Fruit fly (Drosophila melanogaster) whole organism, embryonic: ENCODE results near the gene PAPLA1.
A peak's percentile ranks its signal among the peaks of the same experiment; 100 is the strongest.

ENCODE experiments used
- Ada2b ChIP-seq: fragments of 200-800 bp; sonication (Bioruptor generic); IDR thresholded peaks from 2 replicates; pipeline ENCODE4 v1.3.6; 2022; ENCODE audit warnings: missing biosample characterization, missing genetic modification characterization
- Atf6 ChIP-seq: fragments of 200-800 bp; sonication (Bioruptor generic); IDR thresholded peaks from 2 replicates; pipeline ENCODE4 v1.3.6; 2022; ENCODE audit warnings: missing biosample characterization, missing genetic modification characterization
- B-H1 ChIP-seq: fragments of 200-800 bp; sonication (Bioruptor generic); IDR thresholded peaks from 3 replicates; pipeline ENCODE4 v1.3.6; 2022; ENCODE audit warnings: missing biosample characterization, missing genetic modification characterization
- Blimp-1 ChIP-seq: fragments of 200-800 bp; sonication (Bioruptor generic); optimal IDR thresholded peaks from 3 replicates; lab custom pipeline; 2018; ENCODE audit warnings: missing biosample characterization, missing genetic modification characterization, mild to moderate bottlenecking, moderate library complexity, missing genetic modification reagents
- CG11085 ChIP-seq: fragments of 200-800 bp; sonication (Bioruptor generic); IDR thresholded peaks from 2 replicates; pipeline ENCODE4 v1.3.6; 2022; ENCODE audit warnings: missing biosample characterization, missing genetic modification characterization
- CG12391 ChIP-seq: fragments of 200-800 bp; sonication (Bioruptor generic); optimal IDR thresholded peaks from 3 replicates; lab custom pipeline; 2018; ENCODE audit warnings: missing biosample characterization, mild to moderate bottlenecking, missing genetic modification characterization, moderate library complexity
- CG13296 ChIP-seq: fragments of 200-800 bp; sonication (Bioruptor generic); optimal IDR thresholded peaks from 3 replicates; lab custom pipeline; 2018; ENCODE audit warnings: missing biosample characterization, mild to moderate bottlenecking, missing genetic modification characterization
- CG13894 ChIP-seq: fragments of 200-800 bp; sonication (Bioruptor generic); optimal IDR thresholded peaks from 3 replicates; lab custom pipeline; 2018; ENCODE audit warnings: missing biosample characterization, mild to moderate bottlenecking, missing genetic modification characterization, moderate library complexity
- CG14014 ChIP-seq: fragments of 200-800 bp; sonication (Bioruptor generic); IDR thresholded peaks from 2 replicates; pipeline ENCODE4 v1.3.6; 2022; ENCODE audit warnings: missing biosample characterization, missing genetic modification characterization
- CG14667 ChIP-seq: fragments of 200-800 bp; sonication (Bioruptor generic); IDR thresholded peaks from 2 replicates; pipeline ENCODE4 v1.3.6; 2022; ENCODE audit warnings: missing biosample characterization, missing genetic modification characterization
- CG1602 ChIP-seq: fragments of 200-800 bp; sonication (Bioruptor generic); optimal IDR thresholded peaks from 3 replicates; lab custom pipeline; 2016; ENCODE audit warnings: missing biosample characterization, missing genetic modification characterization
- CG1603 ChIP-seq: fragments of 200-800 bp; sonication (Bioruptor generic); optimal IDR thresholded peaks from 2 replicates; lab custom pipeline; 2019; ENCODE audit warnings: missing biosample characterization, mild to moderate bottlenecking, missing genetic modification characterization, moderate library complexity
- CG16815 ChIP-seq: fragments of 200-800 bp; sonication (Bioruptor generic); optimal IDR thresholded peaks from 3 replicates; lab custom pipeline; 2017; ENCODE audit warnings: missing biosample characterization, mild to moderate bottlenecking, missing genetic modification characterization
- CG17359 ChIP-seq: fragments of 200-800 bp; sonication (Bioruptor generic); optimal IDR thresholded peaks from 3 replicates; lab custom pipeline; 2018; ENCODE audit warnings: missing biosample characterization, mild to moderate bottlenecking, missing genetic modification characterization, moderate library complexity
- CG17802 ChIP-seq: fragments of 200-800 bp; sonication (Bioruptor generic); optimal IDR thresholded peaks from 2 replicates; lab custom pipeline; 2018; ENCODE audit warnings: missing biosample characterization, mild to moderate bottlenecking, missing genetic modification characterization, moderate library complexity
- CG18262 ChIP-seq: fragments of 200-800 bp; optimal IDR thresholded peaks from 3 replicates; lab custom pipeline; 2019; ENCODE audit warnings: missing biosample characterization, mild to moderate bottlenecking, missing genetic modification characterization, moderate library complexity
- CG2120 ChIP-seq: fragments of 200-800 bp; sonication (Bioruptor generic); optimal IDR thresholded peaks from 3 replicates; lab custom pipeline; 2016; ENCODE audit warnings: missing biosample characterization, missing genetic modification characterization
- CG2199 ChIP-seq: fragments of 200-800 bp; sonication (Bioruptor generic); IDR thresholded peaks from 3 replicates; pipeline ENCODE4 v1.3.6; 2022; ENCODE audit warnings: missing biosample characterization, missing genetic modification characterization
- CG2875 ChIP-seq: fragments of 200-800 bp; sonication (Bioruptor generic); optimal IDR thresholded peaks from 2 replicates; lab custom pipeline; 2017; ENCODE audit warnings: missing biosample characterization, mild to moderate bottlenecking, missing genetic modification characterization, missing genetic modification reagents
- CG30020 ChIP-seq: fragments of 200-800 bp; optimal IDR thresholded peaks from 2 replicates; lab custom pipeline; 2019; ENCODE audit warnings: missing biosample characterization, mild to moderate bottlenecking, missing genetic modification characterization, moderate library complexity
- CG7745 ChIP-seq: fragments of 200-800 bp; sonication (Bioruptor generic); optimal IDR thresholded peaks from 2 replicates; lab custom pipeline; 2018; ENCODE audit warnings: missing biosample characterization, mild to moderate bottlenecking, missing genetic modification characterization, moderate library complexity
- CG9797 ChIP-seq: fragments of 200-800 bp; sonication (Bioruptor generic); optimal IDR thresholded peaks from 3 replicates; lab custom pipeline; 2018; ENCODE audit warnings: missing biosample characterization, mild to moderate bottlenecking, missing genetic modification characterization
- H2.0 ChIP-seq: fragments of 200-800 bp; sonication (Bioruptor generic); IDR thresholded peaks from 2 replicates; pipeline ENCODE4 v1.3.6; 2022; ENCODE audit warnings: missing biosample characterization, missing genetic modification characterization
- Hey ChIP-seq: fragments of 200-800 bp; sonication (Bioruptor generic); optimal IDR thresholded peaks from 3 replicates; lab custom pipeline; 2018; ENCODE audit warnings: missing biosample characterization, mild to moderate bottlenecking, missing genetic modification characterization
- Ptx1 ChIP-seq: fragments of 200-800 bp; sonication (Bioruptor generic); IDR thresholded peaks from 2 replicates; pipeline ENCODE4 v1.3.6; 2022; ENCODE audit warnings: missing biosample characterization, missing genetic modification characterization
- Sry-δ ChIP-seq: fragments of 200-800 bp; sonication (Bioruptor generic); optimal IDR thresholded peaks from 2 replicates; lab custom pipeline; 2016; ENCODE audit warnings: missing biosample characterization, missing genetic modification characterization
- Stat92E ChIP-seq, 3 experiments: fragments of >200 bp in 2 of 3; fragments of 200-800 bp in 1 of 3; sonication (Bioruptor generic) in 1 of 3; optimal IDR thresholded peaks; 2 replicates each; lab custom pipeline; 2017 to 2019; ENCODE audit warnings: missing biosample characterization in 3 of 3, missing genetic modification characterization in 3 of 3, mild to moderate bottlenecking in 1 of 3, moderate library complexity in 1 of 3
- YL-1 ChIP-seq: fragments of 200-800 bp; sonication (Bioruptor generic); optimal IDR thresholded peaks from 3 replicates; lab custom pipeline; 2017; ENCODE audit warnings: missing biosample characterization, mild to moderate bottlenecking, missing genetic modification characterization
- bsh ChIP-seq, 2 experiments: fragments of 200-800 bp; sonication (Bioruptor generic); optimal IDR thresholded peaks; 2 replicates each; lab custom pipeline; 2017 to 2018; ENCODE audit warnings: mild to moderate bottlenecking in 2 of 2, missing biosample characterization in 2 of 2, missing genetic modification characterization in 2 of 2, moderate library complexity in 1 of 2
- cas ChIP-seq: fragments of 200-800 bp; sonication (Bioruptor generic); IDR thresholded peaks from 2 replicates; pipeline ENCODE4 v1.3.6; 2022; ENCODE audit warnings: missing biosample characterization, missing genetic modification characterization
- chif ChIP-seq, 2 experiments: fragments of 200-800 bp; sonication (Bioruptor generic); optimal IDR thresholded peaks; 3 replicates each; lab custom pipeline; 2016; ENCODE audit warnings: missing biosample characterization in 2 of 2, missing genetic modification characterization in 2 of 2
- dmrt11E ChIP-seq: fragments of 200-800 bp; sonication (Bioruptor generic); optimal IDR thresholded peaks from 3 replicates; lab custom pipeline; 2018; ENCODE audit warnings: missing biosample characterization, mild to moderate bottlenecking, missing genetic modification characterization, moderate library complexity
- fd64A ChIP-seq: fragments of 200-800 bp; sonication (Bioruptor generic); optimal IDR thresholded peaks from 3 replicates; lab custom pipeline; 2018; ENCODE audit warnings: missing biosample characterization, mild to moderate bottlenecking, missing genetic modification characterization
- gcm2 ChIP-seq: fragments of 200-800 bp; sonication (Bioruptor generic); optimal IDR thresholded peaks from 2 replicates; lab custom pipeline; 2016; ENCODE audit warnings: missing biosample characterization, missing genetic modification characterization
- hbn ChIP-seq: fragments of 200-800 bp; sonication (Bioruptor generic); IDR thresholded peaks from 2 replicates; pipeline ENCODE4 v1.3.6; 2022; ENCODE audit warnings: missing biosample characterization, missing genetic modification characterization; ENCODE audit not compliant: partially characterized antibody
- jigr1 ChIP-seq: fragments of 200-800 bp; sonication (Bioruptor generic); IDR thresholded peaks from 3 replicates; pipeline ENCODE4 v1.3.6; 2022; ENCODE audit warnings: missing biosample characterization, missing genetic modification characterization
- ken ChIP-seq: fragments of 200-800 bp; sonication (Bioruptor generic); IDR thresholded peaks from 3 replicates; pipeline ENCODE4 v1.3.6; 2022; ENCODE audit warnings: missing biosample characterization, missing genetic modification characterization
- kni ChIP-seq: fragments of 200-800 bp; sonication (Bioruptor generic); optimal IDR thresholded peaks from 3 replicates; lab custom pipeline; 2017; ENCODE audit warnings: mild to moderate bottlenecking, missing biosample characterization, missing genetic modification reagents, missing genetic modification characterization
- lola ChIP-seq, 3 experiments: fragments of >200 bp in 2 of 3; fragments of 200-800 bp in 1 of 3; sonication (Bioruptor generic) in 1 of 3; optimal IDR thresholded peaks; 2 replicates each; lab custom pipeline; 2017 to 2019; ENCODE audit warnings: missing biosample characterization in 3 of 3, missing genetic modification characterization in 3 of 3, mild to moderate bottlenecking in 1 of 3, moderate library complexity in 1 of 3
- nmo ChIP-seq: fragments of 200-800 bp; sonication (Bioruptor generic); optimal IDR thresholded peaks from 2 replicates; lab custom pipeline; 2018; ENCODE audit warnings: missing biosample characterization, mild to moderate bottlenecking, missing genetic modification characterization, moderate library complexity
- otp ChIP-seq: fragments of 200-800 bp; sonication (Bioruptor generic); IDR thresholded peaks from 3 replicates; pipeline ENCODE4, ENCODE4 v1.3.6; 2022; ENCODE audit warnings: missing biosample characterization, missing genetic modification characterization
- run ChIP-seq: fragments of 200-800 bp; sonication (Bioruptor generic); optimal IDR thresholded peaks from 3 replicates; lab custom pipeline; 2018; ENCODE audit warnings: missing biosample characterization, mild to moderate bottlenecking, missing genetic modification characterization
- sim ChIP-seq: fragments of 200-800 bp; sonication (Bioruptor generic); IDR thresholded peaks from 2 replicates; pipeline ENCODE4 v1.3.6; 2022; ENCODE audit warnings: missing biosample characterization, missing genetic modification characterization
- slp2 ChIP-seq: fragments of 200-800 bp; sonication (Bioruptor generic); optimal IDR thresholded peaks from 2 replicates; lab custom pipeline; 2016; ENCODE audit warnings: missing biosample characterization, missing genetic modification characterization
- tio ChIP-seq: fragments of 200-800 bp; sonication (Bioruptor generic); optimal IDR thresholded peaks from 2 replicates; lab custom pipeline; 2017; ENCODE audit warnings: missing biosample characterization, missing genetic modification characterization, inconsistent platforms
- trem ChIP-seq: fragments of 200-800 bp; optimal IDR thresholded peaks from 3 replicates; lab custom pipeline; 2019; ENCODE audit warnings: missing biosample characterization, mild to moderate bottlenecking, missing genetic modification characterization, moderate library complexity
- tup ChIP-seq: fragments of 200-800 bp; sonication (Bioruptor generic); optimal IDR thresholded peaks from 2 replicates; lab custom pipeline; 2016; ENCODE audit warnings: missing biosample characterization, mild to moderate bottlenecking, missing genetic modification characterization, moderate library complexity
- vfl ChIP-seq: fragments of 200-800 bp; sonication (Bioruptor generic); optimal IDR thresholded peaks from 2 replicates; lab custom pipeline; 2016; ENCODE audit warnings: missing biosample characterization, missing genetic modification characterization
- zen ChIP-seq: fragments of 200-800 bp; sonication (Bioruptor generic); optimal IDR thresholded peaks from 3 replicates; lab custom pipeline; 2018; ENCODE audit warnings: missing biosample characterization, mild to moderate bottlenecking, missing genetic modification characterization, moderate library complexity

The PAPLA1 gene

dm6 chr2L:8204996-8205567 lies 45.6 kb upstream of the PAPLA1 start, which contains the start of gene SLC5A11 (continued):
- TF ChIP-seq CG2199 (GFP tag; lab: Robert Waterston, UW): peak; percentile 91
- TF ChIP-seq chif (GFP tag; optimal IDR thresholded peaks at IDR 0.05; lab: Kevin White, UChicago): peak; percentile 60 to 66
- peak; percentile 75 for TF ChIP-seq Sry-δ (GFP tag; lab: Kevin White, UChicago)
- TF ChIP-seq cas: peak; percentile 99
- no peak for TF ChIP-seq hbn (GFP tag; lab: Robert Waterston, UW)
- peak in 1 of 3 experiments; percentile 98 for TF ChIP-seq Stat92E (GFP tag; optimal IDR thresholded peaks at IDR 0.05; lab: Kevin White, UChicago)
- peak; percentile 94 for TF ChIP-seq CG14667 (GFP tag; lab: Robert Waterston, UW)
- TF ChIP-seq sim (GFP tag; lab: Robert Waterston, UW): peak; percentile 94
- TF ChIP-seq CG13894 (tag; lab: Kevin White, UChicago): peak; percentile 94
- peak; percentile 97 for TF ChIP-seq tup
- peak; percentile 94 for TF ChIP-seq CG2875 (GFP tag; lab: Kevin White, UChicago)
- TF ChIP-seq lola (GFP tag; optimal IDR thresholded peaks at IDR 0.05; lab: Kevin White, UChicago): peak in 1 of 3 experiments; percentile 97
- peak; percentile 100 for TF ChIP-seq nmo (GFP tag; lab: Kevin White, UChicago)
- peak; percentile 61 for TF ChIP-seq slp2
- peak; percentile 96 for TF ChIP-seq Blimp-1
- TF ChIP-seq CG14014: peak; percentile 99
- TF ChIP-seq Hey (tag; lab: Kevin White, UChicago): peak; percentile 75
- no peak for TF ChIP-seq CG7745 (tag; lab: Kevin White, UChicago)
- TF ChIP-seq H2.0 (GFP tag; lab: Robert Waterston, UW): peak; percentile 100
- peak; percentile 80 for TF ChIP-seq zen (tag; lab: Kevin White, UChicago)
- TF ChIP-seq CG1603 (tag; lab: Kevin White, UChicago): peak; percentile 83
- TF ChIP-seq vfl (GFP tag; lab: Kevin White, UChicago): peak; percentile 51
- TF ChIP-seq CG9797 (GFP tag; lab: Kevin White, UChicago): peak; percentile 19
- TF ChIP-seq CG16815 (GFP tag; lab: Kevin White, UChicago): peak; percentile 94
- TF ChIP-seq ken (GFP tag; lab: Robert Waterston, UW): peak; percentile 93
- TF ChIP-seq run (tag; lab: Kevin White, UChicago): peak; percentile 96
- TF ChIP-seq CG13296 (GFP tag; lab: Kevin White, UChicago): peak; percentile 98
- TF ChIP-seq kni (GFP tag; lab: Kevin White, UChicago): peak; percentile 83
- TF ChIP-seq Atf6 (GFP tag; lab: Robert Waterston, UW): peak; percentile 100
- peak; percentile 88 for TF ChIP-seq trem
- TF ChIP-seq CG2120 (GFP tag; lab: Kevin White, UChicago): peak; percentile 95
- peak; percentile 89 for TF ChIP-seq gcm2 (GFP tag; lab: Kevin White, UChicago)
- peak; percentile 94 for TF ChIP-seq CG11085 (GFP tag; lab: Robert Waterston, UW)
- peak; percentile 95 to 100 for TF ChIP-seq bsh (GFP tag; optimal IDR thresholded peaks at IDR 0.05; lab: Kevin White, UChicago)
- peak; percentile 97 for TF ChIP-seq otp
- peak; percentile 98 for TF ChIP-seq Ptx1 (GFP tag; lab: Robert Waterston, UW)
- TF ChIP-seq fd64A (GFP tag; lab: Kevin White, UChicago): peak; percentile 87
- peak; percentile 98 for TF ChIP-seq CG12391 (tag; lab: Kevin White, UChicago)
- peak; percentile 88 for TF ChIP-seq CG1602 (GFP tag; lab: Kevin White, UChicago)
- peak; percentile 96 for TF ChIP-seq CG18262 (tag; lab: Kevin White, UChicago)
- peak; percentile 97 for TF ChIP-seq CG17359 (tag; lab: Kevin White, UChicago)
- peak; percentile 79 for TF ChIP-seq Ada2b (GFP tag; lab: Robert Waterston, UW)
- peak; percentile 61 for TF ChIP-seq CG17802 (tag; lab: Kevin White, UChicago)
- peak; percentile 90 for TF ChIP-seq tio (GFP tag; lab: Kevin White, UChicago)
- TF ChIP-seq B-H1 (GFP tag; lab: Robert Waterston, UW): peak; percentile 95
- peak; percentile 98 for TF ChIP-seq jigr1 (GFP tag; lab: Robert Waterston, UW)
- peak; percentile 2 for TF ChIP-seq dmrt11E (tag; lab: Kevin White, UChicago)
- peak; percentile 98 for TF ChIP-seq YL-1 (GFP tag; lab: Kevin White, UChicago)
- peak; percentile 84 for TF ChIP-seq CG30020 (tag; lab: Kevin White, UChicago)
